Worm (Caenorhabditis elegans) whole organism, L2 larva: ENCODE results near the gene dolk-1.
A peak's percentile ranks its signal among the peaks of the same experiment; 100 is the strongest.

Experiments used
- dmd-4 ChIP-seq: sonication (generic microtip); optimal IDR thresholded peaks from 2 replicates; lab custom pipeline; 2017; ENCODE audit warnings: missing biosample characterization, missing genetic modification characterization
- fos-1 ChIP-seq: fragments of 150-350 bp; optimal IDR thresholded peaks from 2 replicates; lab custom pipeline; 2014; ENCODE audit warnings: missing biosample characterization, missing genetic modification characterization
- nhr-77 ChIP-seq: fragments of 150-350 bp; optimal IDR thresholded peaks from 2 replicates; lab custom pipeline; 2014; ENCODE audit warnings: missing biosample characterization, missing genetic modification characterization

ce11 chrIII:11920187-11920785, 13.2 kb downstream of the dolk-1 start, which contains the start of the genes ccf-1 and trap-4:
- TF ChIP-seq nhr-77 (tag; lab: Kevin White, UChicago) (no peak), dmd-4 (no peak), fos-1 (tag; lab: Kevin White, UChicago) (peak; percentile 30)
